Fruit fly (Drosophila melanogaster) whole organism, adult: ENCODE measurements around the gene CG42486.

Source experiments
- CG11617 ChIP-seq: fragments of 200-800 bp; sonication (Bioruptor generic); optimal IDR thresholded peaks from 2 replicates; lab custom pipeline; 2017; ENCODE audit warnings: mild to moderate bottlenecking, missing biosample characterization, missing genetic modification reagents, missing genetic modification characterization
- CG14711 ChIP-seq: fragments of 200-800 bp; sonication (Bioruptor generic); optimal IDR thresholded peaks from 2 replicates; lab custom pipeline; 2018; ENCODE audit warnings: missing biosample characterization, mild to moderate bottlenecking, missing genetic modification characterization, moderate library complexity
- CG7101 ChIP-seq: fragments of 200-800 bp; sonication (Bioruptor generic); optimal IDR thresholded peaks from 2 replicates; lab custom pipeline; 2018; ENCODE audit warnings: missing biosample characterization, mild to moderate bottlenecking, missing genetic modification characterization, moderate library complexity
- Clk ChIP-seq: fragments of 200-800 bp; sonication (Bioruptor generic); optimal IDR thresholded peaks from 2 replicates; lab custom pipeline; 2017; ENCODE audit warnings: missing biosample characterization, missing genetic modification characterization
- Hr96 ChIP-seq: fragments of 200-800 bp; sonication (Bioruptor generic); optimal IDR thresholded peaks from 2 replicates; lab custom pipeline; 2016; ENCODE audit warnings: missing biosample characterization, missing genetic modification characterization
- Mnt ChIP-seq: fragments of 200-800 bp; sonication (Bioruptor generic); optimal IDR thresholded peaks from 2 replicates; lab custom pipeline; 2016; ENCODE audit warnings: missing biosample characterization, mild to moderate bottlenecking, missing genetic modification characterization
- kay ChIP-seq: fragments of 200-800 bp; sonication (Bioruptor generic); peaks from one replicate; lab custom pipeline; 2016; ENCODE audit warnings: missing biosample characterization, missing genetic modification characterization, borderline replicate concordance
- ovo ChIP-seq: fragments of 200-800 bp; sonication (Bioruptor generic); optimal IDR thresholded peaks from 2 replicates; lab custom pipeline; 2016; ENCODE audit warnings: missing biosample characterization, missing genetic modification characterization
- pad ChIP-seq: fragments of 200-800 bp; sonication (Bioruptor generic); optimal IDR thresholded peaks from 3 replicates; lab custom pipeline; 2017; ENCODE audit warnings: missing biosample characterization, missing genetic modification characterization, mild to moderate bottlenecking, moderate library complexity, missing genetic modification reagents
- tj ChIP-seq: fragments of 200-800 bp; sonication (Bioruptor generic); optimal IDR thresholded peaks from 3 replicates; lab custom pipeline; 2017; ENCODE audit warnings: missing biosample characterization, mild to moderate bottlenecking, missing genetic modification characterization, moderate library complexity

DNA sequence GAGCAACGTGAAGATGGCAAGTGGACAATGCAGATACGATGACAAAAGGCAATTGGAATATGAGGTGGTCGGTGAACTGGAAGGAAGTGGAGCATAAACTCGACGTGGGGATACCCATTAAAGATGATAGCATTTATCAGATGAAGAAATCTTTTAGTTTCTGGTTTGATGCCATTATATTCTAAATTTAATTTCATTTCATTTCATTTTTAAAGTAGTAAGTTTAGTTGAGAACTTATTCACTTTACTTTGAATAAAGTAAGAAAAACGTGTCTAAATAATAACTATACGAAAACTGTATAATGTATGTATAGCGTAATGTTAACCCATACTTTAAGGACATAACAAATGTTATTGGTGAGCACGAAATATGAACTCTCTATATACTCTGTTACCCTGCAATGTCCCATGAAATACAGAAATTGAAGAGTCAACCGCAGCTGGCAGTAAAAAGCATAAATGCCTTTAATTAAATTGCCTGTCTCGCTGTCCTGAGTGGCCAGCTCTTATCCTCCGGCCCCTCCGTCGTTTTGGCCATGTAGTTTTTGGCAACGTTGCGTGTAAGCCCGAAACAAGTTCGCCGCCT, 28.0 kb downstream of the CG42486 start:
- TF ChIP-seq pad (no peak), Hr96 (GFP tag; lab: Kevin White, UChicago) (no peak), kay (GFP tag; lab: Kevin White, UChicago) (no peak), ovo (GFP tag; lab: Kevin White, UChicago) (no peak), Clk (GFP tag; lab: Kevin White, UChicago) (no peak), tj (GFP tag; lab: Kevin White, UChicago) (no peak), Mnt (GFP tag; lab: Kevin White, UChicago) (no peak), CG11617 (no peak), CG7101 (tag; lab: Kevin White, UChicago) (no peak), CG14711 (tag; lab: Kevin White, UChicago) (no peak)
